Fruit fly (Drosophila melanogaster) whole organism, embryonic: ENCODE results near the gene odd.

Experiments used
- Blimp-1 ChIP-seq: fragments of 200-800 bp; sonication (Bioruptor generic); optimal IDR thresholded peaks from 3 replicates; lab custom pipeline; 2018; ENCODE audit warnings: missing biosample characterization, missing genetic modification characterization, mild to moderate bottlenecking, moderate library complexity, missing genetic modification reagents
- CG10321 ChIP-seq: fragments of 200-800 bp; sonication (Bioruptor generic); IDR thresholded peaks from 2 replicates; pipeline ENCODE4 v1.3.6; 2022; ENCODE audit warnings: missing biosample characterization, missing genetic modification characterization
- CG10979 ChIP-seq: fragments of 200-800 bp; sonication (Bioruptor generic); optimal IDR thresholded peaks from 2 replicates; lab custom pipeline; 2018; ENCODE audit warnings: missing biosample characterization, mild to moderate bottlenecking, missing genetic modification characterization, moderate library complexity
- CG11504 ChIP-seq: fragments of 200-800 bp; sonication (Bioruptor generic); optimal IDR thresholded peaks from 3 replicates; lab custom pipeline; 2019; ENCODE audit warnings: missing biosample characterization, mild to moderate bottlenecking, missing genetic modification characterization, moderate library complexity
- CG11695 ChIP-seq: fragments of 200-800 bp; sonication (Bioruptor generic); IDR thresholded peaks from 3 replicates; pipeline ENCODE4 v1.3.6; 2022; ENCODE audit warnings: missing biosample characterization, missing genetic modification characterization
- CG12391 ChIP-seq: fragments of 200-800 bp; sonication (Bioruptor generic); optimal IDR thresholded peaks from 3 replicates; lab custom pipeline; 2018; ENCODE audit warnings: missing biosample characterization, mild to moderate bottlenecking, missing genetic modification characterization, moderate library complexity
- CG14441 ChIP-seq: fragments of 200-800 bp; sonication (Bioruptor generic); IDR thresholded peaks from 2 replicates; pipeline ENCODE4 v1.3.6; 2022; ENCODE audit warnings: missing biosample characterization, missing genetic modification characterization
- CG15269 ChIP-seq: fragments of 200-800 bp; sonication (Bioruptor generic); optimal IDR thresholded peaks from 2 replicates; lab custom pipeline; 2018; ENCODE audit warnings: missing biosample characterization, mild to moderate bottlenecking, missing genetic modification characterization, moderate library complexity
- CG1603 ChIP-seq: fragments of 200-800 bp; sonication (Bioruptor generic); optimal IDR thresholded peaks from 2 replicates; lab custom pipeline; 2019; ENCODE audit warnings: missing biosample characterization, mild to moderate bottlenecking, missing genetic modification characterization, moderate library complexity
- CG16815 ChIP-seq: fragments of 200-800 bp; sonication (Bioruptor generic); optimal IDR thresholded peaks from 3 replicates; lab custom pipeline; 2017; ENCODE audit warnings: missing biosample characterization, mild to moderate bottlenecking, missing genetic modification characterization
- CG17359 ChIP-seq: fragments of 200-800 bp; sonication (Bioruptor generic); optimal IDR thresholded peaks from 3 replicates; lab custom pipeline; 2018; ENCODE audit warnings: missing biosample characterization, mild to moderate bottlenecking, missing genetic modification characterization, moderate library complexity
- CG17361 ChIP-seq: fragments of 200-800 bp; sonication (Bioruptor generic); IDR thresholded peaks from 3 replicates; pipeline ENCODE4 v1.3.6; 2022; ENCODE audit warnings: missing biosample characterization, missing genetic modification characterization
- CG18262 ChIP-seq: fragments of 200-800 bp; optimal IDR thresholded peaks from 3 replicates; lab custom pipeline; 2019; ENCODE audit warnings: missing biosample characterization, mild to moderate bottlenecking, missing genetic modification characterization, moderate library complexity
- CG2678 ChIP-seq: fragments of 200-800 bp; sonication (Bioruptor generic); optimal IDR thresholded peaks from 3 replicates; lab custom pipeline; 2019; ENCODE audit warnings: missing biosample characterization, mild to moderate bottlenecking, missing genetic modification characterization, moderate library complexity
- CG2712 ChIP-seq: fragments of 200-800 bp; optimal IDR thresholded peaks from 3 replicates; lab custom pipeline; 2019; ENCODE audit warnings: missing biosample characterization, mild to moderate bottlenecking, missing genetic modification characterization, moderate library complexity
- CG31441 ChIP-seq: fragments of 200-800 bp; sonication (Bioruptor generic); IDR thresholded peaks from 2 replicates; pipeline ENCODE4 v1.3.6; 2022; ENCODE audit warnings: missing biosample characterization, missing genetic modification characterization
- CG8765 ChIP-seq: fragments of 200-800 bp; sonication (Bioruptor generic); IDR thresholded peaks from 2 replicates; pipeline ENCODE4 v1.3.6; 2022; ENCODE audit warnings: missing biosample characterization, missing genetic modification characterization
- CG9932 ChIP-seq: fragments of 200-800 bp; sonication (Bioruptor generic); IDR thresholded peaks from 2 replicates; pipeline ENCODE4 v1.3.6; 2022; ENCODE audit warnings: missing biosample characterization, missing genetic modification characterization
- Camta ChIP-seq: fragments of 200-800 bp; sonication (Bioruptor generic); optimal IDR thresholded peaks from 2 replicates; lab custom pipeline; 2016; ENCODE audit warnings: missing biosample characterization, missing genetic modification characterization
- Dad ChIP-seq: fragments of 200-800 bp; sonication (Bioruptor generic); optimal IDR thresholded peaks from 3 replicates; lab custom pipeline; 2016; ENCODE audit warnings: missing biosample characterization, missing genetic modification characterization
- Hmr ChIP-seq: fragments of 200-800 bp; sonication (Bioruptor generic); optimal IDR thresholded peaks from 3 replicates; lab custom pipeline; 2017; ENCODE audit warnings: mild to moderate bottlenecking, missing biosample characterization, missing genetic modification reagents, missing genetic modification characterization
- Hr51 ChIP-seq, 2 experiments: fragments of 200-800 bp; sonication (Bioruptor generic); optimal IDR thresholded peaks; 2 replicates in 1 of 2; 3 replicates in 1 of 2; lab custom pipeline; 2016 to 2018; ENCODE audit warnings: missing biosample characterization in 2 of 2, missing genetic modification characterization in 2 of 2, mild to moderate bottlenecking in 1 of 2, moderate library complexity in 1 of 2
- Med ChIP-seq: fragments of 200-800 bp; sonication (Bioruptor generic); peaks from one replicate; lab custom pipeline; 2016; ENCODE audit warnings: missing biosample characterization, missing genetic modification characterization, mild to moderate bottlenecking, inconsistent platforms, moderate library complexity
- Nf-YA ChIP-seq: fragments of 200-800 bp; sonication (Bioruptor generic); IDR thresholded peaks from 2 replicates; pipeline ENCODE4 v1.3.6; 2022; ENCODE audit warnings: missing biosample characterization, missing genetic modification characterization
- PHDP ChIP-seq: fragments of 200-800 bp; sonication (Bioruptor generic); optimal IDR thresholded peaks from 3 replicates; lab custom pipeline; 2018; ENCODE audit warnings: missing biosample characterization, mild to moderate bottlenecking, missing genetic modification characterization, moderate library complexity
- Rfx ChIP-seq: fragments of 200-800 bp; sonication (Bioruptor generic); IDR thresholded peaks from 2 replicates; pipeline ENCODE4 v1.3.6; 2022; ENCODE audit warnings: missing biosample characterization, missing genetic modification characterization
- Sox100B ChIP-seq: fragments of 200-800 bp; sonication (Bioruptor generic); optimal IDR thresholded peaks from 3 replicates; lab custom pipeline; 2018; ENCODE audit warnings: missing biosample characterization, mild to moderate bottlenecking, missing genetic modification characterization
- Sox102F ChIP-seq: fragments of 200-800 bp; sonication (Bioruptor generic); optimal IDR thresholded peaks from 2 replicates; lab custom pipeline; 2018; ENCODE audit warnings: missing biosample characterization, mild to moderate bottlenecking, missing genetic modification characterization, moderate library complexity
- Tbp ChIP-seq: fragments of >200 bp; optimal IDR thresholded peaks from 2 replicates; lab custom pipeline; 2018; ENCODE audit warnings: missing biosample characterization, missing genetic modification characterization
- bsh ChIP-seq, 2 experiments: fragments of 200-800 bp; sonication (Bioruptor generic); optimal IDR thresholded peaks; 2 replicates each; lab custom pipeline; 2017 to 2018; ENCODE audit warnings: mild to moderate bottlenecking in 2 of 2, missing biosample characterization in 2 of 2, missing genetic modification characterization in 2 of 2, moderate library complexity in 1 of 2
- ci ChIP-seq: fragments of 200-800 bp; sonication (Bioruptor generic); IDR thresholded peaks from 3 replicates; pipeline ENCODE4 v1.3.6; 2022; ENCODE audit warnings: missing biosample characterization, missing genetic modification characterization
- dmrt99B ChIP-seq: fragments of 200-800 bp; sonication (Bioruptor generic); optimal IDR thresholded peaks from 2 replicates; lab custom pipeline; 2018; ENCODE audit warnings: missing biosample characterization, mild to moderate bottlenecking, missing genetic modification characterization, moderate library complexity
- gcm ChIP-seq: fragments of 200-800 bp; sonication (Bioruptor generic); optimal IDR thresholded peaks from 2 replicates; lab custom pipeline; 2019; ENCODE audit warnings: missing biosample characterization, mild to moderate bottlenecking, missing genetic modification characterization, moderate library complexity
- gem ChIP-seq: fragments of 200-800 bp; sonication (Bioruptor generic); optimal IDR thresholded peaks from 2 replicates; lab custom pipeline; 2019; ENCODE audit warnings: missing biosample characterization, mild to moderate bottlenecking, missing genetic modification characterization, moderate library complexity
- hkb ChIP-seq, 2 experiments: fragments of 200-800 bp in 1 of 2; fragments of >200 bp in 1 of 2; sonication (Bioruptor generic) in 1 of 2; IDR thresholded peaks in 1 of 2; optimal IDR thresholded peaks in 1 of 2; 2 replicates each; pipeline versions ENCODE4 v1.3.6 to Lab custom; 2017 to 2022; ENCODE audit warnings: missing biosample characterization in 1 of 2, missing genetic modification characterization in 1 of 2
- jigr1 ChIP-seq: fragments of 200-800 bp; sonication (Bioruptor generic); IDR thresholded peaks from 3 replicates; pipeline ENCODE4 v1.3.6; 2022; ENCODE audit warnings: missing biosample characterization, missing genetic modification characterization
- pan ChIP-seq, 4 experiments: fragments of >200 bp in 3 of 4; fragments of 200-800 bp in 1 of 4; sonication (Bioruptor generic) in 1 of 4; optimal IDR thresholded peaks in 3 of 4; IDR thresholded peaks in 1 of 4; 2 replicates each; pipeline versions ENCODE4 v1.3.6 to Lab custom; 2017 to 2022; ENCODE audit warnings: missing biosample characterization in 2 of 4, missing genetic modification characterization in 2 of 4, mixed read lengths in 1 of 4
- prd ChIP-seq, 3 experiments: fragments of >200 bp in 2 of 3; fragments of 200-800 bp in 1 of 3; sonication (Bioruptor generic) in 1 of 3; optimal IDR thresholded peaks in 2 of 3; IDR thresholded peaks in 1 of 3; 2 replicates in 2 of 3; 3 replicates in 1 of 3; pipeline versions ENCODE4 v1.3.6 to Lab custom; 2017 to 2022; ENCODE audit warnings: missing biosample characterization in 1 of 3, missing genetic modification characterization in 1 of 3
- schlank ChIP-seq: fragments of 200-800 bp; sonication (Bioruptor generic); optimal IDR thresholded peaks from 2 replicates; lab custom pipeline; 2018; ENCODE audit warnings: missing biosample characterization, mild to moderate bottlenecking, missing genetic modification characterization
- sens ChIP-seq: fragments of 200-800 bp; sonication (Bioruptor generic); peaks from one replicate; lab custom pipeline; 2016; ENCODE audit warnings: missing biosample characterization, missing genetic modification characterization
- so ChIP-seq: fragments of 200-800 bp; sonication (Bioruptor generic); IDR thresholded peaks from 3 replicates; pipeline ENCODE4 v1.3.6; 2022; ENCODE audit warnings: missing biosample characterization, missing genetic modification characterization
- tll ChIP-seq, 2 experiments: fragments of 200-800 bp in 1 of 2; fragments of >200 bp in 1 of 2; sonication (Bioruptor generic) in 1 of 2; optimal IDR thresholded peaks; 2 replicates each; lab custom pipeline; 2017 to 2019; ENCODE audit warnings: missing biosample characterization in 2 of 2, missing genetic modification characterization in 2 of 2, mild to moderate bottlenecking in 1 of 2, moderate library complexity in 1 of 2
- unpg ChIP-seq: fragments of 200-800 bp; sonication (Bioruptor generic); optimal IDR thresholded peaks from 3 replicates; lab custom pipeline; 2018; ENCODE audit warnings: missing biosample characterization, mild to moderate bottlenecking, missing genetic modification characterization, moderate library complexity
- vvl ChIP-seq: fragments of 200-800 bp; sonication (Bioruptor generic); IDR thresholded peaks from 2 replicates; pipeline ENCODE4 v1.3.6; 2022; ENCODE audit warnings: missing biosample characterization, missing genetic modification characterization

The odd gene

DNA sequence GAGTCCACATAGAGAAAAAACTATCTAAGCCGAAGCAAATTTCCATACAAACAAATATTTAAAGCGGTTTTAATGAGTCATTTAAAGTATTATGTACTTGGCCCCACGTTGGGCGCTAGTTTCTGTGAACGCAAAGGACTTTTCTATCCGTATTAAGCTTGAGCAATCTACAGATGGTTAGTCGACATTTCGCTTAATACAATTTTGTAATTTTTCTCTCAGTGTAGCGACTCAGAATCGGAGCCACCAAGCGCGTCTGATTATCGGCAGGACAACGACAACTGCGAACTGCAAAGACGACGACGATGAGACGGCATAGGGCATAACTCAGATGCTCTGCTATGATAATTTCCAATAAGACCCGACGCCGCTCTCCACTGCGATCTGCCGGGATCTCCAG, 44.1 kb downstream of the odd start:
- TF ChIP-seq Hr51 (GFP tag; optimal IDR thresholded peaks at IDR 0.05; lab: Kevin White, UChicago) (no peak), CG17361 (peak; percentile 57; the same call in 1 of the 3 replicates), tll (GFP tag; optimal IDR thresholded peaks at IDR 0.05; lab: Kevin White, UChicago) (no peak), bsh (GFP tag; optimal IDR thresholded peaks at IDR 0.05; lab: Kevin White, UChicago) (peak in 1 of 2 experiments; percentile 3)

DNA sequence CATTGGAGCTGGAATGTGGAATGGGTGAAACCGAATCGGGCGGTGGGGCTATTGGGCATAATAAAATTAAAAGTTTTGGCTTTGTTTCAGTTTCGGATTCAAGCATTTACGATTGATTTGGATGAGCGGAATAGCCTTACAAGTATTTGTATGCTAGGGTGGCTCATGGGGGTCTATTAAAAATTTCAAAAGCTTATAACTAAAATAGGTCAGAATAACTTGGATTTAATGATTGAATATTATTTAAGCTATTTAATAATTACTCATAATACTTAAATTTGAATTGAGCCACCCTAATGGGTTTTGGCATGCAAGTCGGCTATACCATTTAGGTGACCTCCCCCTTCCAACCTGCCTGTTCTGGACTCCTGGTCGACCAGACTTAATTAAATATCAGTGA, 46.9 kb downstream of the odd start:
- TF ChIP-seq PHDP (peak; percentile 45), CG1603 (tag; lab: Kevin White, UChicago) (peak; percentile 9), Med (GFP tag; lab: Kevin White, UChicago) (peak; percentile 5), CG10321 (GFP tag; lab: Robert Waterston, UW) (no peak), unpg (GFP tag; lab: Kevin White, UChicago) (peak; percentile 31), Blimp-1 (GFP tag; lab: Kevin White, UChicago) (peak; percentile 30), CG11504 (tag; lab: Kevin White, UChicago) (peak; percentile 7), Sox102F (GFP tag; lab: Kevin White, UChicago) (peak; percentile 33), Sox100B (GFP tag; lab: Kevin White, UChicago) (peak; percentile 3), CG10979 (tag; lab: Kevin White, UChicago) (no peak), ci (GFP tag; lab: Robert Waterston, UW) (peak; percentile 46; the same call in 1 of the 3 replicates), Hmr (GFP tag; lab: Kevin White, UChicago) (peak; percentile 2), gcm (GFP tag; lab: Kevin White, UChicago) (peak; percentile 20), Dad (GFP tag; lab: Kevin White, UChicago) (no peak), dmrt99B (tag; lab: Kevin White, UChicago) (peak; percentile 2), prd (optimal IDR thresholded peaks at IDR 0.05; lab: Kevin White, UChicago) (no peak), prd (GFP tag; IDR thresholded peaks at IDR 0.05; lab: Robert Waterston, UW) (peak; percentile 45; the same call in 2 of the 3 replicates), CG17359 (tag; lab: Kevin White, UChicago) (peak; percentile 1), schlank (tag; lab: Kevin White, UChicago) (no peak), Camta (GFP tag; lab: Kevin White, UChicago) (no peak), CG12391 (peak; percentile 10), CG15269 (tag; lab: Kevin White, UChicago) (peak; percentile 13), Rfx (GFP tag; lab: Robert Waterston, UW) (peak; percentile 44; the same call in 1 of the 2 replicates), bsh (GFP tag; optimal IDR thresholded peaks at IDR 0.05; lab: Kevin White, UChicago) (peak in 1 of 2 experiments; percentile 23), Tbp (no peak), CG14441 (GFP tag; lab: Robert Waterston, UW) (0 out of 2 replicates have a peak, but pooled peaks have one; percentile 25), sens (GFP tag; lab: Kevin White, UChicago) (peak; percentile 62), gem (tag; lab: Kevin White, UChicago) (peak; percentile 50), hkb (optimal IDR thresholded peaks at IDR 0.05; lab: Kevin White, UChicago) (no peak), hkb (GFP tag; IDR thresholded peaks at IDR 0.05; lab: Robert Waterston, UW) (0 out of 2 replicates have a peak, but pooled peaks have one; percentile 42), pan (optimal IDR thresholded peaks at IDR 0.05; lab: Kevin White, UChicago) (no peak), pan (GFP tag; optimal IDR thresholded peaks at IDR 0.05 in 1 of 2, IDR thresholded peaks at IDR 0.05 in 1 of 2) (peak in 1 of 2 experiments; percentile 44), Nf-YA (GFP tag; lab: Robert Waterston, UW) (0 out of 2 replicates have a peak, but pooled peaks have one; percentile 9), CG8765 (GFP tag; lab: Robert Waterston, UW) (no peak), CG31441 (GFP tag; lab: Robert Waterston, UW) (0 out of 2 replicates have a peak, but pooled peaks have one; percentile 22), CG2678 (tag; lab: Kevin White, UChicago) (peak; percentile 23), vvl (GFP tag; lab: Robert Waterston, UW) (peak; percentile 55), CG2712 (tag; lab: Kevin White, UChicago) (peak; percentile 27), CG18262 (tag; lab: Kevin White, UChicago) (peak; percentile 14), jigr1 (no peak), Hr51 (GFP tag; optimal IDR thresholded peaks at IDR 0.05; lab: Kevin White, UChicago) (peak in 1 of 2 experiments; percentile 21), so (GFP tag; lab: Robert Waterston, UW) (0 out of 3 replicates have a peak, but pooled peaks have one; percentile 33), CG11695 (GFP tag; lab: Robert Waterston, UW) (peak; percentile 57; the same call in 1 of the 3 replicates), CG9932 (0 out of 2 replicates have a peak, but pooled peaks have one; percentile 7), CG16815 (GFP tag; lab: Kevin White, UChicago) (no peak)
